Worm (Caenorhabditis elegans): ENCODE data around the gene Y53G8AM.8.

The Y53G8AM.8 gene

DNA sequence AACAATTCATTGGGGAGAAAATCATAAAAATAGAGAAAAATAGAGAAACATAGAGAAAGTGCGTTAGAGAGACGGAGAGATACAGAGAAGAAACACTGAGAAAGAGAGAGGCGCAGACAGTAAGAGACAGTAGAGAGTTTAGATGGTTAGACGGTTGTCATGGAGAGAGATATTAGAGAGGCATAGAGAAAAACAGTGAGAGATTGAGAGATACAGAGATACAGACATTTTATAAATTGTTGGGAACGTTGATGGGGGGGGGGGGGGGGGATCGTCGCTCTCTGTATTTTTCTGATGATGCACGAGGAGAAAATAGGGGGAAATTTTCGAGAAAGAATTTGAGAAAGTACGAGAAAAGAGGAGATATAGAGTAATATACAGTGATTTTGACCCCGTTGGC is 794 bp upstream of the Y53G8AM.8 start (continued):
- no peak for TF ChIP-seq ztf-11 (tag; optimal IDR thresholded peaks at IDR 0.05)

DNA sequence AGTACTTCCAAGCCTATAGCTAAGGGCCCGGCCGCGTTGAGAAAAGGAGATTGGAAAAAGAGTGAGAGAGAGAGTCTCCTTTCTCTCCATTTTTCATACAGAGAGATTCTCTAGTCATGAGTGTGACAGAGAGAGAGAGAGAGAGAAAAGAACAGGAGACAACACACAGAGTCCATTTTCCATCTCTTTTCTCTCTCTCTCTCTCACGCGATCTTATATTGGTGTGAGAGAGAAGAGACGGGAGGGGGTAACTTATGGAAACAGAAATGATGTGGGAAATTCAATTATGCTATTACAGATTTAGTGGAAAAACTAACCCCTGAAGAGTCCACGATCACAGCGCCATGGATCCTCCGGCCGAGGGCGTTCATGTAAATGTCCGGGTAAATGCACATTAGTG is 5.4 kb downstream of the Y53G8AM.8 start:
- TF ChIP-seq nhr-12 (tag; optimal IDR thresholded peaks at IDR 0.05) (no peak), nhr-23 (tag; optimal IDR thresholded peaks at IDR 0.05) (peak; percentile 20), lin-39 (tag; optimal IDR thresholded peaks at IDR 0.05) (peak; percentile 12), pha-4 (tag; optimal IDR thresholded peaks at IDR 0.05) (peak; percentile 24), nfya-1 (tag; optimal IDR thresholded peaks at IDR 0.05; ENCODE audit: insufficient read depth) (peak; percentile 50)

- TF ChIP-seq lin-39 (tag; optimal IDR thresholded peaks at IDR 0.05) (no peak), lin-15B (tag; optimal IDR thresholded peaks at IDR 0.05) (no peak), egl-27 (tag; optimal IDR thresholded peaks at IDR 0.05) (no peak), nhr-25 (tag; optimal IDR thresholded peaks at IDR 0.05) (no peak), egl-5 (tag; optimal IDR thresholded peaks at IDR 0.05) (no peak), unc-39 (tag; optimal IDR thresholded peaks at IDR 0.05) (no peak), elt-2 (tag; optimal IDR thresholded peaks at IDR 0.05) (peak; percentile 71), lsy-12 (tag; optimal IDR thresholded peaks at IDR 0.05) (no peak), pha-4 (tag; optimal IDR thresholded peaks at IDR 0.05) (peak; percentile 66), mml-1 (tag; optimal IDR thresholded peaks at IDR 0.05) (no peak), daf-12 (tag; optimal IDR thresholded peaks at IDR 0.05) (no peak), aly-2 (tag; optimal IDR thresholded peaks at IDR 0.05) (no peak), jun-1 (tag; optimal IDR thresholded peaks at IDR 0.05) (no peak), R02D3.7 (tag; optimal IDR thresholded peaks at IDR 0.05) (peak; percentile 31), snpc-4 (tag; optimal IDR thresholded peaks at IDR 0.05) (peak; percentile 26), ceh-9 (tag; optimal IDR thresholded peaks at IDR 0.05) (no peak), ceh-82 (tag; optimal IDR thresholded peaks at IDR 0.05) (no peak), skn-1 (tag; optimal IDR thresholded peaks at IDR 0.05) (no peak), nhr-76 (tag; optimal IDR thresholded peaks at IDR 0.05) (no peak), nfya-1 (tag; optimal IDR thresholded peaks at IDR 0.05; ENCODE audit: insufficient read depth) (peak; percentile 65), zag-1 (tag; optimal IDR thresholded peaks at IDR 0.05) (no peak), nhr-12 (tag; optimal IDR thresholded peaks at IDR 0.05) (no peak), nhr-11 (tag; optimal IDR thresholded peaks at IDR 0.05) (no peak), fos-1 (tag; optimal IDR thresholded peaks at IDR 0.05) (no peak), tbx-2 (tag; optimal IDR thresholded peaks at IDR 0.05) (peak; percentile 54), nhr-28 (tag; optimal IDR thresholded peaks at IDR 0.05) (no peak), mdl-1 (tag; optimal IDR thresholded peaks at IDR 0.05) (no peak), nhr-23 (tag; optimal IDR thresholded peaks at IDR 0.05) (peak; percentile 61), sea-2 (GFP tag; optimal IDR thresholded peaks at IDR 0.05) (no peak), pqm-1 (tag; optimal IDR thresholded peaks at IDR 0.05) (peak; percentile 27), hmg-11 (tag; optimal IDR thresholded peaks at IDR 0.05) (peak; percentile 47), ama-1 (optimal IDR thresholded peaks at IDR 0.05) (no peak), elt-1 (tag; optimal IDR thresholded peaks at IDR 0.05) (no peak), ztf-11 (tag; optimal IDR thresholded peaks at IDR 0.05) (no peak), nhr-77 (tag; optimal IDR thresholded peaks at IDR 0.05) (no peak), unc-62 (GFP tag; optimal IDR thresholded peaks at IDR 0.05) (no peak), ceh-28 (tag; optimal IDR thresholded peaks at IDR 0.05) (peak; percentile 53), ceh-16 (tag; optimal IDR thresholded peaks at IDR 0.05) (no peak)
Observed at ce11 chrIII:3271682-3272081, 6.8 kb downstream of the Y53G8AM.8 start.

- TF ChIP-seq elt-1 (tag; optimal IDR thresholded peaks at IDR 0.05), result no peak
- TF ChIP-seq eor-1 (tag; optimal IDR thresholded peaks at IDR 0.05), result no peak
- TF ChIP-seq egl-5 (tag; optimal IDR thresholded peaks at IDR 0.05), result no peak
- no peak for TF ChIP-seq nhr-11 (tag; optimal IDR thresholded peaks at IDR 0.05)
- TF ChIP-seq mdl-1 (tag; optimal IDR thresholded peaks at IDR 0.05), result no peak
- TF ChIP-seq tbx-2 (tag; optimal IDR thresholded peaks at IDR 0.05), result no peak
Observed at ce11 chrIII:3266602-3267001, 11.9 kb downstream of the Y53G8AM.8 start, which contains the start of gene Y53G8AM.7. Gene Y53G8AM.7, minus strand, starts transcription at chrIII:3266702.

All from whole organism, L3 larva.